Fruit fly (Drosophila melanogaster): Measurements from ENCODE around the gene Rpn13R.
A peak's percentile ranks its signal among the peaks of the same experiment; 100 is the strongest.

Gene Rpn13R

DNA sequence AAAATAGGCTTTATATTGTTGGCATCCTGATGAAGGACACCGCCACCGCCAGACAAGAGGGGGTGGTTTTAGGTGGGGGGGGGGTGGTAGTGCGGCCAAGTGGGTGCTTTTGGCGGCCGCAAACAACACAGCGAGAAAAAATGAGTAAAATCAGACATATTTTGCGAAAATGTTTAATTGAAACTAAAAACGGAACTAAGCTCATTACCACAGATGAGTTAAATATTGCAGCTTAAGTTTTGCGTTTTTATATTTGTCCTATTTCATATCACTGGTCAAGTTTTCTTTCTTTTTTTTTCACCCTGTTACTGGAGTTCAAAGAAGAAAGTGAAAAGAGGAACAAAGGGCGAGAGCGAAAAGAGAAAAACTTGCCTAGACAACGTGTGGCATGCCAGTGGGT is 37.8 kb upstream of the Rpn13R start (continued):
- peak; percentile 55 for TF ChIP-seq odd (GFP tag; optimal IDR thresholded peaks at IDR 0.05)
- TF ChIP-seq CG3995 (GFP tag; optimal IDR thresholded peaks at IDR 0.05) = no peak
- peak; percentile 28 for TF ChIP-seq Mad (GFP tag; optimal IDR thresholded peaks at IDR 0.05)
- no peak for TF ChIP-seq Dp (GFP tag; optimal IDR thresholded peaks at IDR 0.05)
- no peak for TF ChIP-seq pita (GFP tag; optimal IDR thresholded peaks at IDR 0.05)
- TF ChIP-seq CG3065 (GFP tag; optimal IDR thresholded peaks at IDR 0.05) = no peak
- TF ChIP-seq CG7786 (GFP tag; optimal IDR thresholded peaks at IDR 0.05) = peak; percentile 42
- TF ChIP-seq CG6254 (GFP tag; optimal IDR thresholded peaks at IDR 0.05) = peak; percentile 59
- peak; percentile 52 for TF ChIP-seq D19B (GFP tag; optimal IDR thresholded peaks at IDR 0.05)
- no peak for TF ChIP-seq CG1832 (GFP tag; optimal IDR thresholded peaks at IDR 0.05)
- peak; percentile 10 for TF ChIP-seq CG4707 (GFP tag; optimal IDR thresholded peaks at IDR 0.05)
- peak; percentile 62 for TF ChIP-seq CG9817 (tag; optimal IDR thresholded peaks at IDR 0.05)
- no peak for TF ChIP-seq hth (optimal IDR thresholded peaks at IDR 0.05)
- TF ChIP-seq dimm (GFP tag; IDR thresholded peaks at IDR 0.05) = peak; percentile 43; the same call in 1 of the 2 replicates
- peak; percentile 62 for TF ChIP-seq CG12942 (GFP tag; optimal IDR thresholded peaks at IDR 0.05)
- TF ChIP-seq gcm (GFP tag; optimal IDR thresholded peaks at IDR 0.05) = peak; percentile 27
- TF ChIP-seq chm (GFP tag; IDR thresholded peaks at IDR 0.05) = peak; percentile 68
- peak; percentile 39 for TF ChIP-seq sd (tag; optimal IDR thresholded peaks at IDR 0.05)
- peak; percentile 54 for TF ChIP-seq CG9932 (GFP tag; IDR thresholded peaks at IDR 0.05)
- TF ChIP-seq Med (GFP tag) = peak; percentile 94
- TF ChIP-seq CG11093 (GFP tag; IDR thresholded peaks at IDR 0.05) = 0 out of 3 replicates have a peak, but pooled peaks have one; percentile 29
- TF ChIP-seq CG10147 (GFP tag; optimal IDR thresholded peaks at IDR 0.05) = peak; percentile 74
- TF ChIP-seq PHDP (tag; optimal IDR thresholded peaks at IDR 0.05) = peak; percentile 72
- TF ChIP-seq Nf-YC (tag; optimal IDR thresholded peaks at IDR 0.05) = no peak
- TF ChIP-seq fd64A (GFP tag; optimal IDR thresholded peaks at IDR 0.05) = peak; percentile 13
- TF ChIP-seq HLH4C (GFP tag; IDR thresholded peaks at IDR 0.05; ENCODE audit: partially characterized antibody) = no peak
- no peak for TF ChIP-seq bbx (GFP tag; IDR thresholded peaks at IDR 0.05; ENCODE audit: partially characterized antibody)
- peak; percentile 59; the same call in 1 of the 2 replicates for TF ChIP-seq CG32767 (GFP tag; IDR thresholded peaks at IDR 0.05)
- TF ChIP-seq CG7556 (GFP tag; optimal IDR thresholded peaks at IDR 0.05) = peak; percentile 84
- peak; percentile 60 for TF ChIP-seq fu2 (GFP tag; optimal IDR thresholded peaks at IDR 0.05)
- peak; percentile 74 for TF ChIP-seq HHEX (GFP tag; optimal IDR thresholded peaks at IDR 0.05)
- no peak for TF ChIP-seq yki (optimal IDR thresholded peaks at IDR 0.05)
- TF ChIP-seq Lpt (GFP tag; optimal IDR thresholded peaks at IDR 0.05) = no peak
- TF ChIP-seq pho (GFP tag; optimal IDR thresholded peaks at IDR 0.05) = peak; percentile 53
- no peak for TF ChIP-seq trh (GFP tag; optimal IDR thresholded peaks at IDR 0.05)
- peak; percentile 58 for TF ChIP-seq CG17829 (tag; optimal IDR thresholded peaks at IDR 0.05)
- peak; percentile 75 for TF ChIP-seq unpg (GFP tag; optimal IDR thresholded peaks at IDR 0.05)
- peak; percentile 63 for TF ChIP-seq Side (GFP tag; optimal IDR thresholded peaks at IDR 0.05)
- peak; percentile 52 to 54 for TF ChIP-seq Pdp1 (GFP tag; optimal IDR thresholded peaks at IDR 0.05)
- no peak for TF ChIP-seq gfzf (GFP tag; optimal IDR thresholded peaks at IDR 0.05)
- peak; percentile 89 for TF ChIP-seq Hmr (GFP tag; optimal IDR thresholded peaks at IDR 0.05)
- TF ChIP-seq jumu (GFP tag; optimal IDR thresholded peaks at IDR 0.05) = peak; percentile 54
- TF ChIP-seq CG17186 (GFP tag; optimal IDR thresholded peaks at IDR 0.05) = no peak
- no peak for TF ChIP-seq kay (GFP tag; optimal IDR thresholded peaks at IDR 0.05)
- TF ChIP-seq CG15696 (tag; optimal IDR thresholded peaks at IDR 0.05) = no peak
- TF ChIP-seq cas (GFP tag; IDR thresholded peaks at IDR 0.05) = no peak
- peak; percentile 84 for TF ChIP-seq CG2678 (tag; optimal IDR thresholded peaks at IDR 0.05)
- no peak for TF ChIP-seq YL-1 (GFP tag; optimal IDR thresholded peaks at IDR 0.05)
- peak; percentile 52 for TF ChIP-seq CG9609 (GFP tag; optimal IDR thresholded peaks at IDR 0.05)
- TF ChIP-seq CG5245 (GFP tag; optimal IDR thresholded peaks at IDR 0.05) = peak; percentile 68
- peak; percentile 67 for TF ChIP-seq CG15601 (tag; optimal IDR thresholded peaks at IDR 0.05)
